Fruit fly (Drosophila melanogaster) whole organism, embryonic: ENCODE data around the gene CG32075.

Source experiments
- Asciz ChIP-seq: fragments of 200-800 bp; sonication (Bioruptor generic); optimal IDR thresholded peaks from 2 replicates; lab custom pipeline; 2017; ENCODE audit warnings: missing biosample characterization, mild to moderate bottlenecking, missing genetic modification characterization, missing genetic modification reagents
- Atf3 ChIP-seq: fragments of 200-800 bp; sonication (Bioruptor generic); optimal IDR thresholded peaks from 3 replicates; lab custom pipeline; 2016; ENCODE audit warnings: missing biosample characterization, missing genetic modification characterization
- Awh ChIP-seq: fragments of 200-800 bp; sonication (Bioruptor generic); IDR thresholded peaks from 2 replicates; pipeline ENCODE4, ENCODE4 v1.3.6; 2022; ENCODE audit warnings: missing biosample characterization, missing genetic modification characterization
- Blimp-1 ChIP-seq: fragments of 200-800 bp; sonication (Bioruptor generic); optimal IDR thresholded peaks from 3 replicates; lab custom pipeline; 2018; ENCODE audit warnings: missing biosample characterization, missing genetic modification characterization, mild to moderate bottlenecking, moderate library complexity, missing genetic modification reagents
- BtbVII ChIP-seq: fragments of 200-800 bp; sonication (Bioruptor generic); optimal IDR thresholded peaks from 3 replicates; lab custom pipeline; 2017; ENCODE audit warnings: missing biosample characterization, mild to moderate bottlenecking, missing genetic modification characterization
- CG10209 ChIP-seq: fragments of 200-800 bp; sonication (Bioruptor generic); optimal IDR thresholded peaks from 3 replicates; lab custom pipeline; 2017; ENCODE audit warnings: missing biosample characterization, mild to moderate bottlenecking, missing genetic modification characterization, missing genetic modification reagents
- CG10274 ChIP-seq: fragments of 200-800 bp; sonication (Bioruptor generic); optimal IDR thresholded peaks from 3 replicates; lab custom pipeline; 2017; ENCODE audit warnings: missing biosample characterization, mild to moderate bottlenecking, missing genetic modification characterization
- CG10654 ChIP-seq: fragments of 200-800 bp; sonication (Bioruptor generic); optimal IDR thresholded peaks from 2 replicates; lab custom pipeline; 2016; ENCODE audit warnings: missing biosample characterization, missing genetic modification characterization
- CG11093 ChIP-seq: fragments of 200-800 bp; sonication (Bioruptor generic); IDR thresholded peaks from 3 replicates; pipeline ENCODE4 v1.3.6; 2022; ENCODE audit warnings: missing biosample characterization, missing genetic modification characterization
- CG13296 ChIP-seq: fragments of 200-800 bp; sonication (Bioruptor generic); optimal IDR thresholded peaks from 3 replicates; lab custom pipeline; 2018; ENCODE audit warnings: missing biosample characterization, mild to moderate bottlenecking, missing genetic modification characterization
- CG13624 ChIP-seq: fragments of 200-800 bp; sonication (Bioruptor generic); optimal IDR thresholded peaks from 2 replicates; lab custom pipeline; 2016; ENCODE audit warnings: missing biosample characterization, missing genetic modification characterization
- CG1647 ChIP-seq: fragments of 200-800 bp; sonication (Bioruptor generic); optimal IDR thresholded peaks from 3 replicates; lab custom pipeline; 2016; ENCODE audit warnings: missing biosample characterization, missing genetic modification characterization
- CG16813 ChIP-seq: fragments of 200-800 bp; sonication (Bioruptor generic); IDR thresholded peaks from 3 replicates; pipeline ENCODE4 v1.3.6; 2022; ENCODE audit warnings: missing biosample characterization, missing genetic modification characterization; ENCODE audit not compliant: partially characterized antibody
- CG17359 ChIP-seq: fragments of 200-800 bp; sonication (Bioruptor generic); optimal IDR thresholded peaks from 3 replicates; lab custom pipeline; 2018; ENCODE audit warnings: missing biosample characterization, mild to moderate bottlenecking, missing genetic modification characterization, moderate library complexity
- CG2712 ChIP-seq: fragments of 200-800 bp; optimal IDR thresholded peaks from 3 replicates; lab custom pipeline; 2019; ENCODE audit warnings: missing biosample characterization, mild to moderate bottlenecking, missing genetic modification characterization, moderate library complexity
- CG34376 ChIP-seq: fragments of 200-800 bp; sonication (Bioruptor generic); optimal IDR thresholded peaks from 2 replicates; lab custom pipeline; 2018; ENCODE audit warnings: missing biosample characterization, mild to moderate bottlenecking, missing genetic modification characterization
- CG6654 ChIP-seq: fragments of 200-800 bp; sonication (Bioruptor generic); optimal IDR thresholded peaks from 2 replicates; lab custom pipeline; 2017; ENCODE audit warnings: missing biosample characterization, mild to moderate bottlenecking, missing genetic modification characterization
- CG7745 ChIP-seq: fragments of 200-800 bp; sonication (Bioruptor generic); optimal IDR thresholded peaks from 2 replicates; lab custom pipeline; 2018; ENCODE audit warnings: missing biosample characterization, mild to moderate bottlenecking, missing genetic modification characterization, moderate library complexity
- CG7786 ChIP-seq: fragments of 200-800 bp; sonication (Bioruptor generic); optimal IDR thresholded peaks from 2 replicates; lab custom pipeline; 2016; ENCODE audit warnings: missing biosample characterization, missing genetic modification characterization
- CG7839 ChIP-seq: fragments of 200-800 bp; sonication (Bioruptor generic); optimal IDR thresholded peaks from 3 replicates; lab custom pipeline; 2018; ENCODE audit warnings: missing biosample characterization, mild to moderate bottlenecking, missing genetic modification characterization, moderate library complexity
- Chrac-16 ChIP-seq: fragments of 200-800 bp; sonication (Bioruptor generic); optimal IDR thresholded peaks from 3 replicates; lab custom pipeline; 2016; ENCODE audit warnings: missing biosample characterization, missing genetic modification characterization
- Eip74EF ChIP-seq, 2 experiments: fragments of 200-800 bp in 1 of 2; fragments of >200 bp in 1 of 2; sonication (Bioruptor generic) in 1 of 2; optimal IDR thresholded peaks; 2 replicates each; lab custom pipeline; 2017 to 2019; ENCODE audit warnings: missing biosample characterization in 2 of 2, missing genetic modification characterization in 2 of 2, mild to moderate bottlenecking in 1 of 2, moderate library complexity in 1 of 2
- H15 ChIP-seq: fragments of 200-800 bp; sonication (Bioruptor generic); IDR thresholded peaks from 3 replicates; pipeline ENCODE4 v1.3.6; 2022; ENCODE audit warnings: missing biosample characterization, missing genetic modification characterization
- HLH54F ChIP-seq: fragments of 200-800 bp; sonication (Bioruptor generic); optimal IDR thresholded peaks from 3 replicates; lab custom pipeline; 2016; ENCODE audit warnings: missing biosample characterization, missing genetic modification characterization
- HmgZ ChIP-seq: fragments of 200-800 bp; sonication (Bioruptor generic); optimal IDR thresholded peaks from 2 replicates; lab custom pipeline; 2018; ENCODE audit warnings: missing biosample characterization, mild to moderate bottlenecking, missing genetic modification characterization
- Hr78 ChIP-seq, 2 experiments: fragments of 200-800 bp in 1 of 2; fragments of >200 bp in 1 of 2; sonication (Bioruptor generic) in 1 of 2; optimal IDR thresholded peaks; 2 replicates each; lab custom pipeline; 2017 to 2019; ENCODE audit warnings: missing biosample characterization in 2 of 2, missing genetic modification characterization in 2 of 2, mild to moderate bottlenecking in 1 of 2, moderate library complexity in 1 of 2
- Jarid2 ChIP-seq: fragments of 200-800 bp; sonication (Bioruptor generic); optimal IDR thresholded peaks from 3 replicates; lab custom pipeline; 2017; ENCODE audit warnings: mild to moderate bottlenecking, missing biosample characterization, missing genetic modification reagents, missing genetic modification characterization
- Meics ChIP-seq: fragments of 200-800 bp; sonication (Bioruptor generic); optimal IDR thresholded peaks from 2 replicates; lab custom pipeline; 2017; ENCODE audit warnings: missing biosample characterization, mild to moderate bottlenecking, missing genetic modification characterization
- Poxn ChIP-seq: fragments of 200-800 bp; sonication (Bioruptor generic); IDR thresholded peaks from 2 replicates; pipeline ENCODE4 v1.3.6; 2022; ENCODE audit warnings: missing biosample characterization, missing genetic modification characterization
- Six4 ChIP-seq: fragments of 200-800 bp; sonication (Bioruptor generic); optimal IDR thresholded peaks from 2 replicates; lab custom pipeline; 2016; ENCODE audit warnings: missing biosample characterization, missing genetic modification characterization
- Spps ChIP-seq: fragments of 200-800 bp; sonication (Bioruptor generic); optimal IDR thresholded peaks from 2 replicates; lab custom pipeline; 2018; ENCODE audit warnings: missing biosample characterization, mild to moderate bottlenecking, missing genetic modification characterization
- Sry-β ChIP-seq: fragments of 200-800 bp; sonication (Bioruptor generic); optimal IDR thresholded peaks from 2 replicates; lab custom pipeline; 2018; ENCODE audit warnings: missing biosample characterization, mild to moderate bottlenecking, missing genetic modification characterization, moderate library complexity
- Xbp1 ChIP-seq: fragments of 200-800 bp; sonication (Bioruptor generic); optimal IDR thresholded peaks from 3 replicates; lab custom pipeline; 2016; ENCODE audit warnings: missing biosample characterization, mild to moderate bottlenecking, missing genetic modification characterization
- al ChIP-seq: fragments of 200-800 bp; sonication (Bioruptor generic); IDR thresholded peaks from 2 replicates; pipeline ENCODE4 v1.3.6; 2022; ENCODE audit warnings: missing biosample characterization, missing genetic modification characterization
- croc ChIP-seq: fragments of 200-800 bp; sonication (Bioruptor generic); conservative IDR thresholded peaks from 3 replicates; pipeline ENCODE4 v1.3.6; 2022; ENCODE audit warnings: missing biosample characterization, missing genetic modification characterization
- dpn ChIP-seq, 2 experiments: fragments of 200-800 bp; sonication (Bioruptor generic); optimal IDR thresholded peaks; 3 replicates each; lab custom pipeline; 2016; ENCODE audit warnings: missing biosample characterization in 2 of 2, missing genetic modification characterization in 2 of 2
- ems ChIP-seq: fragments of 200-800 bp; sonication (Bioruptor generic); optimal IDR thresholded peaks from 3 replicates; lab custom pipeline; 2016; ENCODE audit warnings: missing biosample characterization, missing genetic modification characterization
- jigr1 ChIP-seq: fragments of 200-800 bp; sonication (Bioruptor generic); IDR thresholded peaks from 3 replicates; pipeline ENCODE4 v1.3.6; 2022; ENCODE audit warnings: missing biosample characterization, missing genetic modification characterization
- lilli ChIP-seq: fragments of 200-800 bp; sonication (Bioruptor generic); optimal IDR thresholded peaks from 3 replicates; lab custom pipeline; 2016; ENCODE audit warnings: missing biosample characterization, missing genetic modification characterization
- mam ChIP-seq: fragments of 200-800 bp; sonication (Bioruptor generic); optimal IDR thresholded peaks from 3 replicates; lab custom pipeline; 2016; ENCODE audit warnings: missing biosample characterization, missing genetic modification characterization
- mirr ChIP-seq: fragments of 200-800 bp; sonication (Bioruptor generic); optimal IDR thresholded peaks from 3 replicates; lab custom pipeline; 2018; ENCODE audit warnings: missing biosample characterization, mild to moderate bottlenecking, missing genetic modification characterization
- org-1 ChIP-seq: fragments of 200-800 bp; sonication (Bioruptor generic); optimal IDR thresholded peaks from 2 replicates; lab custom pipeline; 2017; ENCODE audit warnings: missing biosample characterization, missing genetic modification characterization
- pzg ChIP-seq: fragments of 200-800 bp; sonication (Bioruptor generic); optimal IDR thresholded peaks from 3 replicates; lab custom pipeline; 2018; ENCODE audit warnings: missing biosample characterization, mild to moderate bottlenecking, missing genetic modification characterization, moderate library complexity
- sd ChIP-seq: fragments of 200-800 bp; sonication (Bioruptor generic); optimal IDR thresholded peaks from 3 replicates; lab custom pipeline; 2018; ENCODE audit warnings: missing biosample characterization, mild to moderate bottlenecking, missing genetic modification characterization, moderate library complexity
- sim ChIP-seq: fragments of 200-800 bp; sonication (Bioruptor generic); IDR thresholded peaks from 2 replicates; pipeline ENCODE4 v1.3.6; 2022; ENCODE audit warnings: missing biosample characterization, missing genetic modification characterization
- slou ChIP-seq: fragments of 200-800 bp; sonication (Bioruptor generic); optimal IDR thresholded peaks from 3 replicates; lab custom pipeline; 2016; ENCODE audit warnings: missing biosample characterization, missing genetic modification characterization
- tin ChIP-seq: fragments of 200-800 bp; sonication (Bioruptor generic); optimal IDR thresholded peaks from 3 replicates; lab custom pipeline; 2016; ENCODE audit warnings: missing biosample characterization, missing genetic modification characterization
- tll ChIP-seq, 2 experiments: fragments of 200-800 bp in 1 of 2; fragments of >200 bp in 1 of 2; sonication (Bioruptor generic) in 1 of 2; optimal IDR thresholded peaks; 2 replicates each; lab custom pipeline; 2017 to 2019; ENCODE audit warnings: missing biosample characterization in 2 of 2, missing genetic modification characterization in 2 of 2, mild to moderate bottlenecking in 1 of 2, moderate library complexity in 1 of 2
- vvl ChIP-seq: fragments of 200-800 bp; sonication (Bioruptor generic); IDR thresholded peaks from 2 replicates; pipeline ENCODE4 v1.3.6; 2022; ENCODE audit warnings: missing biosample characterization, missing genetic modification characterization

Gene CG32075

DNA sequence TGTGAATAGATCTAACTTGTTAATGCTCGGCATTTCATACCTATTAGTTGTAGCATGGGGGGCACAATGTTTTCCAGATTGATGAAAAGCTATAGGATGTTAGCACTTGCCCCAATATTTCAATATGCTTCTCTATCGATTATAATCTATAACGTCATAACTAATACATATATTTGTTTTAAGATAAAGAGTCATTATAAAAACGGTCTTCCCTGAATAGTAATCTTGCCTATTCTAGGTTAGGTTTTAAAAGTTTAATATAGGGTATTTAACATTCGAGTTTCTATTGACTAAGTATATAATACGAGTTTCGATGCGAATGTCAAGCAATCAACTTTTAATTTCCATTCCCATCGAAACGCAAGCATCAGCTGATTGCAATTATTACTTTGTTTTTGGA lies 3.5 kb downstream of the CG32075 start, which contains the start of the genes CG6321 and Blos2 (continued):
- TF ChIP-seq CG13296 (GFP tag; lab: Kevin White, UChicago): peak; percentile 77
- peak; percentile 21 for TF ChIP-seq CG6654 (GFP tag; lab: Kevin White, UChicago)
- peak; percentile 55 for TF ChIP-seq Chrac-16 (GFP tag; lab: Kevin White, UChicago)
- peak; percentile 39; the same call in 1 of the 2 replicates for TF ChIP-seq Poxn (GFP tag; lab: Robert Waterston, UW)
- TF ChIP-seq ems (GFP tag; lab: Kevin White, UChicago): peak; percentile 55
- TF ChIP-seq CG16813 (GFP tag; lab: Robert Waterston, UW): no peak
- TF ChIP-seq Blimp-1 (GFP tag; lab: Kevin White, UChicago): peak; percentile 78
- TF ChIP-seq lilli (GFP tag; lab: Kevin White, UChicago): peak; percentile 73
- TF ChIP-seq jigr1 (GFP tag; lab: Robert Waterston, UW): no peak
- TF ChIP-seq Eip74EF (GFP tag; optimal IDR thresholded peaks at IDR 0.05; lab: Kevin White, UChicago): peak in 1 of 2 experiments; percentile 84
- TF ChIP-seq croc: peak; percentile 48; the same call in 2 of the 3 replicates
- TF ChIP-seq al (GFP tag; lab: Robert Waterston, UW): peak; percentile 60; the same call in 1 of the 2 replicates
- peak; percentile 59 for TF ChIP-seq Asciz
- TF ChIP-seq Six4 (GFP tag; lab: Kevin White, UChicago): peak; percentile 29
- peak; percentile 94 for TF ChIP-seq CG7839 (tag; lab: Kevin White, UChicago)
- peak; percentile 67 for TF ChIP-seq sd
- peak; percentile 3 for TF ChIP-seq CG1647 (GFP tag; lab: Kevin White, UChicago)
- TF ChIP-seq CG34376 (GFP tag; lab: Kevin White, UChicago): peak; percentile 17
- peak; percentile 57 for TF ChIP-seq CG13624 (GFP tag; lab: Kevin White, UChicago)
- peak; percentile 50 for TF ChIP-seq CG10654 (GFP tag; lab: Kevin White, UChicago)
- TF ChIP-seq Xbp1 (GFP tag; lab: Kevin White, UChicago): peak; percentile 75
- TF ChIP-seq CG7745 (tag; lab: Kevin White, UChicago): no peak
- no peak for TF ChIP-seq Atf3 (GFP tag; lab: Kevin White, UChicago)
- peak; percentile 65 for TF ChIP-seq Spps (tag; lab: Kevin White, UChicago)
- TF ChIP-seq mam: peak; percentile 23
- TF ChIP-seq slou (GFP tag; lab: Kevin White, UChicago): peak; percentile 8
- peak; percentile 89 for TF ChIP-seq CG2712 (tag; lab: Kevin White, UChicago)
- no peak for TF ChIP-seq tll (GFP tag; optimal IDR thresholded peaks at IDR 0.05; lab: Kevin White, UChicago)
- peak; percentile 39 for TF ChIP-seq pzg (GFP tag; lab: Kevin White, UChicago)
- TF ChIP-seq sim: no peak
- peak; percentile 84 for TF ChIP-seq CG17359 (tag; lab: Kevin White, UChicago)
- TF ChIP-seq HmgZ (tag; lab: Kevin White, UChicago): peak; percentile 84
- TF ChIP-seq CG7786 (GFP tag; lab: Kevin White, UChicago): peak; percentile 13
- TF ChIP-seq Meics (GFP tag; lab: Kevin White, UChicago): peak; percentile 85
- TF ChIP-seq H15: 0 out of 3 replicates have a peak, but pooled peaks have one; percentile 27
- peak; percentile 33 for TF ChIP-seq HLH54F (GFP tag; lab: Kevin White, UChicago)
- TF ChIP-seq Jarid2 (GFP tag; lab: Kevin White, UChicago): no peak
- peak; percentile 63 for TF ChIP-seq org-1
- TF ChIP-seq mirr (GFP tag; lab: Kevin White, UChicago): peak; percentile 4
- peak; percentile 88 for TF ChIP-seq vvl (GFP tag; lab: Robert Waterston, UW)
- TF ChIP-seq Awh (GFP tag; lab: Robert Waterston, UW): no peak; the same call in 1 of the 2 replicates
- peak; percentile 69 to 77 for TF ChIP-seq dpn (GFP tag; optimal IDR thresholded peaks at IDR 0.05; lab: Kevin White, UChicago)
- TF ChIP-seq CG10209 (GFP tag; lab: Kevin White, UChicago): peak; percentile 70
- TF ChIP-seq Hr78 (GFP tag; optimal IDR thresholded peaks at IDR 0.05; lab: Kevin White, UChicago): peak in 1 of 2 experiments; percentile 31
- TF ChIP-seq Sry-β: peak; percentile 14
- peak; percentile 71 for TF ChIP-seq BtbVII (GFP tag; lab: Kevin White, UChicago)
- TF ChIP-seq CG11093: peak; percentile 16; the same call in 1 of the 3 replicates
- TF ChIP-seq tin (GFP tag; lab: Kevin White, UChicago): peak; percentile 61
- peak; percentile 24 for TF ChIP-seq CG10274 (GFP tag; lab: Kevin White, UChicago)
